Fruit fly (Drosophila melanogaster): ENCODE data around the gene Gr28b.

The Gr28b gene

DNA sequence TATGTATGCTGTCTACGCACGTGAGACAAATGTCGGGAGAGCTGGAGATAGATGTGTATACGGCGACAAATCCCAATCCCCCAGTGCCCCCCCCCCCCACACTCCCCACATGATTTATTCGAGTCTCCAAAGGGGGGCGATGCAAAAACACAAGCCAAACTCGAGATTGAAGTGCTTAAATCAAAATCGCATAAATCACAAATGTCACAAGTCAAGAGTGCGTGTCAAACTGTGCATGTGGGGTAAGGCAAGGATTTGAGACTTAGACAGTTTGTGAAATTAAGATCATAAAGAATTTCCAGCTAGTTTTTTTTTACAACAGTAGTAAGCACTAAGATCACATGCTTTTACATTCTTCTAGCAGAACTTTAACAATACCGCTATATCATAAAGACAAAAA is 42.5 kb upstream of the Gr28b start:
- no peak for TF ChIP-seq CG9705 (GFP tag; optimal IDR thresholded peaks at IDR 0.05)
- TF ChIP-seq pan (optimal IDR thresholded peaks at IDR 0.05) = no peak

- TF ChIP-seq ey (GFP tag; optimal IDR thresholded peaks at IDR 0.05) (peak; percentile 63), Hr78 (GFP tag; optimal IDR thresholded peaks at IDR 0.05) (no peak), Hr83 (GFP tag; optimal IDR thresholded peaks at IDR 0.05; ENCODE audit: poor library complexity, severe bottlenecking) (no peak), CG32264 (GFP tag; optimal IDR thresholded peaks at IDR 0.05) (no peak), br (GFP tag; optimal IDR thresholded peaks at IDR 0.05) (peak; percentile 33), psq (GFP tag; optimal IDR thresholded peaks at IDR 0.05) (peak; percentile 50), Jra (GFP tag; optimal IDR thresholded peaks at IDR 0.05) (no peak), dmrt93B (GFP tag; optimal IDR thresholded peaks at IDR 0.05) (no peak), h (GFP tag; optimal IDR thresholded peaks at IDR 0.05) (peak; percentile 61), Mio (GFP tag; optimal IDR thresholded peaks at IDR 0.05) (no peak), Dif (GFP tag; optimal IDR thresholded peaks at IDR 0.05; ENCODE audit: partially characterized antibody) (no peak), foxo (GFP tag; optimal IDR thresholded peaks at IDR 0.05) (peak in 1 of 2 experiments; percentile 50), HLH106 (tag; optimal IDR thresholded peaks at IDR 0.05) (peak; percentile 24), CG9705 (GFP tag; optimal IDR thresholded peaks at IDR 0.05) (no peak), Sp1 (GFP tag; optimal IDR thresholded peaks at IDR 0.05) (no peak), Rel (GFP tag; optimal IDR thresholded peaks at IDR 0.05) (no peak), Rel (tag; optimal IDR thresholded peaks at IDR 0.05) (no peak), OdsH (GFP tag; optimal IDR thresholded peaks at IDR 0.05) (peak; percentile 12), Vsx2 (GFP tag; optimal IDR thresholded peaks at IDR 0.05; ENCODE audit: partially characterized antibody) (no peak), Abd-B (GFP tag; optimal IDR thresholded peaks at IDR 0.05) (no peak), woc (GFP tag; optimal IDR thresholded peaks at IDR 0.05) (peak; percentile 38), Dfd (GFP tag; optimal IDR thresholded peaks at IDR 0.05) (no peak), dl (GFP tag; optimal IDR thresholded peaks at IDR 0.05; ENCODE audit: insufficient read depth in 1 of 2, partially characterized antibody in 2 of 2) (no peak), usp (GFP tag; optimal IDR thresholded peaks at IDR 0.05) (no peak), fru (GFP tag; optimal IDR thresholded peaks at IDR 0.05) (peak; percentile 70), rgr (GFP tag; optimal IDR thresholded peaks at IDR 0.05) (peak; percentile 39), brk (GFP tag; optimal IDR thresholded peaks at IDR 0.05) (no peak), lola (GFP tag; optimal IDR thresholded peaks at IDR 0.05) (no peak), Hnf4 (GFP tag; optimal IDR thresholded peaks at IDR 0.05) (no peak), jim (GFP tag; optimal IDR thresholded peaks at IDR 0.05) (no peak), sage (GFP tag; optimal IDR thresholded peaks at IDR 0.05) (no peak), dsf (GFP tag; optimal IDR thresholded peaks at IDR 0.05; ENCODE audit: borderline replicate concordance) (no peak), pan (optimal IDR thresholded peaks at IDR 0.05) (no peak), tai (GFP tag; optimal IDR thresholded peaks at IDR 0.05) (no peak), CrebA (GFP tag; optimal IDR thresholded peaks at IDR 0.05; ENCODE audit: borderline replicate concordance) (no peak), GATAd (GFP tag; optimal IDR thresholded peaks at IDR 0.05) (no peak), Myc (optimal IDR thresholded peaks at IDR 0.05) (no peak), sv (GFP tag; optimal IDR thresholded peaks at IDR 0.05) (no peak), N (GFP tag; optimal IDR thresholded peaks at IDR 0.05) (no peak)
These were observed 41.7 kb upstream of the Gr28b start for dm6 chr2L:7503719-7504118.

DNA sequence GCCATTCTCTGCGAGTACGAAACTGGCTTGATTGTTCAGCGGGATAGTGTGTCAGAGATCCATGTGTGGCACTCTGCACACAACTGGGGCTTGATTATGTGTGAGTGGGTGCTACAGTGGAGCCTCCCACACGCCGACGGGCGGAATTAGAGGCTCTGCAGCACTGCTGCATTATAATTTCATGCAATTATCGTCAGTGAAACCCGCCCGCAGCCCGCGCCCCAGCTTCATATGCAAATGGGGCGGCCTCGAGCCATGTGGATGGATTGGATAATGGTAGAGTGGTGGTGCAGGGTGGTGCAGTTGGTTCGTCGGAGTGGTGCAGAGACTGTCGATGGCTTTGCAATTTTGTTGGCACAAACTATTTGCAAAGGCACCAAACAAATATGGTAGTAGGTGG is 39.7 kb upstream of the Gr28b start:
- TF ChIP-seq Hr83 (GFP tag; optimal IDR thresholded peaks at IDR 0.05; ENCODE audit: poor library complexity, severe bottlenecking) (no peak), woc (GFP tag; optimal IDR thresholded peaks at IDR 0.05) (no peak), dl (GFP tag; optimal IDR thresholded peaks at IDR 0.05; ENCODE audit: insufficient read depth in 1 of 2, partially characterized antibody in 2 of 2) (no peak), N (GFP tag; optimal IDR thresholded peaks at IDR 0.05) (no peak), rgr (GFP tag; optimal IDR thresholded peaks at IDR 0.05) (no peak), dmrt93B (GFP tag; optimal IDR thresholded peaks at IDR 0.05) (no peak)

Data from whole organism, wandering third instar larva.